Worm (Caenorhabditis elegans) whole organism, L4/young adult: ENCODE results near the gene hpo-40.

Experiments used
- W03F9.2 ChIP-seq: fragments of 150-350 bp; optimal IDR thresholded peaks from 2 replicates; lab custom pipeline; 2014; ENCODE audit warnings: missing biosample characterization, missing genetic modification characterization
- dao-5 ChIP-seq: sonication (generic microtip); optimal IDR thresholded peaks from 2 replicates; lab custom pipeline; 2016; ENCODE audit warnings: missing genotype, missing genetic modification characterization, moderate library complexity, missing compliant biosample characterization
- him-1 ChIP-seq: sonication (generic microtip); optimal IDR thresholded peaks from 2 replicates; lab custom pipeline; 2016; ENCODE audit warnings: missing genotype, missing genetic modification reagents, missing genetic modification characterization, missing compliant biosample characterization

ce11 chrV:10212027-10212426 is 700 bp upstream of the hpo-40 start, which contains the start of gene zhit-3:
- no peak for TF ChIP-seq him-1 (tag; lab: Kevin White, UChicago)
- no peak for TF ChIP-seq W03F9.2 (tag; lab: Kevin White, UChicago)
- no peak for TF ChIP-seq dao-5 (tag; lab: Kevin White, UChicago)
